Worm (Caenorhabditis elegans) whole organism, L3 larva: Measurements from ENCODE around the gene T28A8.5.

ENCODE experiments used
- R02D3.7 ChIP-seq: fragments of 150-350 bp; optimal IDR thresholded peaks from 2 replicates; lab custom pipeline; 2014; ENCODE audit warnings: missing biosample characterization, missing genetic modification characterization
- ceh-16 ChIP-seq: sonication (generic microtip); optimal IDR thresholded peaks from 2 replicates; lab custom pipeline; 2017; ENCODE audit warnings: missing biosample characterization, missing genetic modification characterization
- ceh-28 ChIP-seq: fragments of 150-350 bp; optimal IDR thresholded peaks from 2 replicates; lab custom pipeline; 2014; ENCODE audit warnings: missing biosample characterization, missing genetic modification reagents, missing genetic modification characterization
- ceh-82 ChIP-seq: fragments of 150-350 bp; optimal IDR thresholded peaks from 2 replicates; lab custom pipeline; 2014; ENCODE audit warnings: missing biosample characterization, missing genetic modification characterization
- egl-5 ChIP-seq: fragments of 150-350 bp; optimal IDR thresholded peaks from 2 replicates; lab custom pipeline; 2017; ENCODE audit warnings: missing biosample characterization, missing genetic modification reagents, missing genetic modification characterization, inconsistent platforms
- elt-1 ChIP-seq: fragments of 150-350 bp; optimal IDR thresholded peaks from 2 replicates; lab custom pipeline; 2014; ENCODE audit warnings: missing biosample characterization, missing genetic modification characterization
- jun-1 ChIP-seq: fragments of 150-350 bp; optimal IDR thresholded peaks from 2 replicates; lab custom pipeline; 2014; ENCODE audit warnings: missing biosample characterization, missing genetic modification reagents, missing genetic modification characterization
- nhr-12 ChIP-seq: fragments of 150-350 bp; optimal IDR thresholded peaks from 2 replicates; lab custom pipeline; 2014; ENCODE audit warnings: missing biosample characterization, missing genetic modification characterization
- nhr-25 ChIP-seq: sonication (generic microtip); optimal IDR thresholded peaks from 2 replicates; lab custom pipeline; 2017; ENCODE audit warnings: missing biosample characterization, missing genetic modification characterization
- nhr-76 ChIP-seq: fragments of 150-350 bp; sonication (generic microtip); optimal IDR thresholded peaks from 5 replicates; lab custom pipeline; 2014; ENCODE audit warnings: missing biosample characterization, missing genetic modification characterization
- pqm-1 ChIP-seq: fragments of 150-350 bp; optimal IDR thresholded peaks from 2 replicates; lab custom pipeline; 2017; ENCODE audit warnings: missing biosample characterization, missing genetic modification characterization, inconsistent platforms
- snpc-4 ChIP-seq: fragments of 150-350 bp; optimal IDR thresholded peaks from 2 replicates; lab custom pipeline; 2014; ENCODE audit warnings: missing biosample characterization, missing genetic modification characterization
- unc-62 ChIP-seq: fragments of 150-350 bp; sonication (generic microtip); optimal IDR thresholded peaks from 4 replicates; lab custom pipeline; 2014; ENCODE audit warnings: missing biosample characterization, missing genetic modification reagents, missing genetic modification characterization
- ztf-11 ChIP-seq: fragments of 150-350 bp; optimal IDR thresholded peaks from 2 replicates; lab custom pipeline; 2014; ENCODE audit warnings: missing biosample characterization, missing genetic modification characterization

DNA sequence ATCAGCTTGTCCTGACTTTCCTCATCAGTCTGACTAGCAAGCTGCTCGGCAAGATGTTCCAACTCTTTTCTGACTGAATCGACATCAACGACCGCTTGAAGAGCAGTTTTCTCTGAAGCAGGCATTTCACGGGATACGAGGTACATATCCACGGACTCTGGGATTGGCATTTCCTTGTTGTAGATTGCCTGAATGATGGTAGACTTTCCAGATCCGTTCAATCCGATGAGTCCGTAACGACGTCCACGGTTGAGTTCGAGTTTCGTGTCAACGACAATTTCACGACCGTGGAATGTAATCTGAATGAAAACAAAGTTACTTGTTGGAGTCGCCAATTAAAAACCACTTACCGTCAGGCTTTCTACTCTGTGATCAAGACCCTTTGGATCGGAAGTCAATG, 39.9 kb upstream of the T28A8.5 start:
- no peak for TF ChIP-seq jun-1 (tag; lab: Kevin White, UChicago)
- no peak for TF ChIP-seq ztf-11 (tag; lab: Kevin White, UChicago)
- no peak for TF ChIP-seq ceh-28 (tag; lab: Kevin White, UChicago)
- TF ChIP-seq snpc-4 (tag; lab: Kevin White, UChicago), result no peak
- TF ChIP-seq elt-1 (tag; lab: Kevin White, UChicago), result no peak
- TF ChIP-seq R02D3.7 (tag; lab: Kevin White, UChicago), result no peak
- TF ChIP-seq ceh-16 (tag; lab: Kevin White, UChicago), result no peak
- no peak for TF ChIP-seq pqm-1 (tag; lab: Kevin White, UChicago)
- no peak for TF ChIP-seq ceh-82 (tag; lab: Kevin White, UChicago)
- no peak for TF ChIP-seq unc-62 (GFP tag; lab: Kevin White, UChicago)
- no peak for TF ChIP-seq nhr-12
- no peak for TF ChIP-seq nhr-25 (tag; lab: Kevin White, UChicago)
- TF ChIP-seq nhr-76 (tag; lab: Kevin White, UChicago), result no peak
- TF ChIP-seq egl-5 (tag; lab: Kevin White, UChicago), result no peak
